Fruit fly (Drosophila melanogaster) whole organism, embryonic: ENCODE data around the gene Sdic1.

Source experiments
- CG3995 ChIP-seq: fragments of 200-800 bp; sonication (Bioruptor generic); optimal IDR thresholded peaks from 3 replicates; lab custom pipeline; 2016; ENCODE audit warnings: missing biosample characterization, missing genetic modification characterization
- Med ChIP-seq: fragments of 200-800 bp; sonication (Bioruptor generic); peaks from one replicate; lab custom pipeline; 2016; ENCODE audit warnings: missing biosample characterization, missing genetic modification characterization, mild to moderate bottlenecking, inconsistent platforms, moderate library complexity
- ci ChIP-seq: fragments of 200-800 bp; sonication (Bioruptor generic); IDR thresholded peaks from 3 replicates; pipeline ENCODE4 v1.3.6; 2022; ENCODE audit warnings: missing biosample characterization, missing genetic modification characterization
- dm ChIP-seq: fragments of 200-800 bp; sonication (Bioruptor generic); optimal IDR thresholded peaks from 3 replicates; lab custom pipeline; 2016; ENCODE audit warnings: missing biosample characterization, missing genetic modification characterization
- mirr ChIP-seq: fragments of 200-800 bp; sonication (Bioruptor generic); optimal IDR thresholded peaks from 3 replicates; lab custom pipeline; 2018; ENCODE audit warnings: missing biosample characterization, mild to moderate bottlenecking, missing genetic modification characterization
- otp ChIP-seq: fragments of 200-800 bp; sonication (Bioruptor generic); IDR thresholded peaks from 3 replicates; pipeline ENCODE4, ENCODE4 v1.3.6; 2022; ENCODE audit warnings: missing biosample characterization, missing genetic modification characterization
- ttk ChIP-seq: fragments of 200-800 bp; sonication (Bioruptor generic); IDR thresholded peaks from 2 replicates; pipeline ENCODE4 v2.1.2; 2022; ENCODE audit warnings: missing biosample characterization, missing genetic modification characterization

dm6 chrX:20155947-20156346, 22.5 kb downstream of the Sdic1 start:
- TF ChIP-seq dm (GFP tag; lab: Kevin White, UChicago) (no peak), Med (no peak), ci (GFP tag; lab: Robert Waterston, UW) (no peak), otp (GFP tag; lab: Robert Waterston, UW) (no peak), ttk (GFP tag; lab: Robert Waterston, UW) (no peak), mirr (no peak), CG3995 (GFP tag; lab: Kevin White, UChicago) (no peak)
